Worm (Caenorhabditis elegans) whole organism, late embryonic: ENCODE results near the gene F56B3.2.

Experiments
- elt-2 ChIP-seq: sonication (generic microtip); optimal IDR thresholded peaks from 2 replicates; lab custom pipeline; 2016; ENCODE audit warnings: missing genetic modification reagents, missing genetic modification characterization, missing compliant biosample characterization
- hlh-30 ChIP-seq: sonication (generic microtip); optimal IDR thresholded peaks from 2 replicates; lab custom pipeline; 2017; ENCODE audit warnings: antibody characterized with exemption, missing genetic modification characterization, missing compliant biosample characterization; ENCODE audit not compliant: insufficient read depth
- nfya-1 ChIP-seq: sonication (generic microtip); optimal IDR thresholded peaks from 2 replicates; lab custom pipeline; 2017; ENCODE audit warnings: missing genetic modification characterization, mild to moderate bottlenecking, missing compliant biosample characterization, antibody characterized with exemption, moderate library complexity
- pha-4 ChIP-seq: fragments of 150-350 bp; optimal IDR thresholded peaks from 2 replicates; lab custom pipeline; 2018; ENCODE audit warnings: missing biosample characterization, missing genetic modification reagents, missing genetic modification characterization

ce11 chrIV:782393-782792 is 14.0 kb upstream of the F56B3.2 start:
- TF ChIP-seq pha-4 (tag; lab: Kevin White, UChicago) (no peak), elt-2 (tag; lab: Kevin White, UChicago) (no peak), nfya-1 (tag; lab: Kevin White, UChicago) (no peak), hlh-30 (tag; lab: Kevin White, UChicago) (no peak)
